Worm (Caenorhabditis elegans): ENCODE measurements around the gene Y47D7A.19.

Y47D7A.19 gene

DNA sequence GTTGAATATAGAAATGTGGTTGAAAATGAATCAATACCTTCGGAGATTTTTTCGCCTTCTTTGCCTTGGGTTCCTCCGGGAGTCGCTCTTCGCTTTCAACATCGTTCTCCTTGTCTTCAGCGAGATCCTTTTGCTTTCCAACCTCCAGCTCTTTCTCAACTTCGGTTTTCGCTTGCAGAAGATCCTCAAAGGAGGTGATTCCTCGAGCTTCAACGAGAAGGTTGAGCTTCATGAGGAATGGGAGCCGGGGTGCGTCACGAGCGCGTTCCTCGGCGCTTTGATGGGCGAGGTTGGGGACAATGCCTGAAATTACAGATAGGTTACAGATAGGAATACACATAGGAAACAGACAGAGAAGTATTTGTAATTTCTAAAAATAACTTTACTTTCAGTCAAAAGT, 25.3 kb upstream of the Y47D7A.19 start:
- TF ChIP-seq ztf-11 (tag; optimal IDR thresholded peaks at IDR 0.05) (no peak), sptf-1 (tag; optimal IDR thresholded peaks at IDR 0.05) (no peak), M03D4.4 (tag; optimal IDR thresholded peaks at IDR 0.05) (no peak), nhr-237 (tag; optimal IDR thresholded peaks at IDR 0.05) (no peak), mls-2 (tag; optimal IDR thresholded peaks at IDR 0.05) (no peak), tbx-8 (GFP tag; optimal IDR thresholded peaks at IDR 0.05) (no peak), blmp-1 (tag; optimal IDR thresholded peaks at IDR 0.05) (no peak), nhr-76 (tag; optimal IDR thresholded peaks at IDR 0.05) (no peak), ces-1 (GFP tag; optimal IDR thresholded peaks at IDR 0.05) (no peak), mep-1 (tag; optimal IDR thresholded peaks at IDR 0.05) (no peak), hlh-1 (tag; optimal IDR thresholded peaks at IDR 0.05) (no peak)

DNA sequence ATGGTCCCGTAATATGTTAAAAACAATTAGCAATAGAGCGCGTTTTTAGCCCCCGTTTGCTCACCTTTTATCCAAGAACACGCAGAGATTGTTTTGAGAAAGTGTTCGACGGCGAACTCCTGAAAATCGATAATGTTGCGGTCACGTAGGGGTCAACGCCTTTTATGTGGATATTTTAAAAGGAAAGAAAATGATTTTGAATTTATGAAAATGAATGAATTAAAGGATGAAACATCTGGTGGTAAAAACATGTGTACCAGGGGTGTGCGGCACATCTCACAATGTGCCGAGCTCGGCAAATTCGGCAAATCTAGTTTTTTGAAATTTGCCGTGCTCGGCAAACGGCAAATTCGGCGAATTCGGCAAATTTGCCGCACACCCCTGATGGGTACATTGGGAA, 24.0 kb upstream of the Y47D7A.19 start, which contains the start of gene F13A2.4:
F13A2.4 (minus strand) TSS at position 101 of the 400 bp plus-strand sequence.
- no peak for TF ChIP-seq lin-13 (tag; optimal IDR thresholded peaks at IDR 0.05)
- no peak for TF ChIP-seq pha-4 (tag; optimal IDR thresholded peaks at IDR 0.05)
- TF ChIP-seq elt-3 (tag; optimal IDR thresholded peaks at IDR 0.05): no peak
- TF ChIP-seq ceh-43 (GFP tag; optimal IDR thresholded peaks at IDR 0.05): no peak
- TF ChIP-seq snpc-4 (tag; optimal IDR thresholded peaks at IDR 0.05): no peak
- TF ChIP-seq mep-1 (tag; optimal IDR thresholded peaks at IDR 0.05): no peak
- no peak for TF ChIP-seq drap-1 (GFP tag; optimal IDR thresholded peaks at IDR 0.05)
- no peak for TF ChIP-seq unc-62 (GFP tag; optimal IDR thresholded peaks at IDR 0.05)
- no peak for TF ChIP-seq M03D4.4 (tag; optimal IDR thresholded peaks at IDR 0.05)
- no peak for TF ChIP-seq elt-1 (tag; optimal IDR thresholded peaks at IDR 0.05; ENCODE audit: borderline replicate concordance, insufficient read depth)
- no peak for TF ChIP-seq blmp-1 (tag; optimal IDR thresholded peaks at IDR 0.05)
- no peak for TF ChIP-seq flh-1 (GFP tag; optimal IDR thresholded peaks at IDR 0.05)
- TF ChIP-seq cnd-1 (tag; optimal IDR thresholded peaks at IDR 0.05): no peak
- TF ChIP-seq hlh-1 (tag; optimal IDR thresholded peaks at IDR 0.05): no peak
- no peak for TF ChIP-seq lin-32 (GFP tag; optimal IDR thresholded peaks at IDR 0.05)
- TF ChIP-seq nhr-28 (tag; optimal IDR thresholded peaks at IDR 0.05): no peak
- TF ChIP-seq ham-2 (GFP tag; optimal IDR thresholded peaks at IDR 0.05): no peak
- no peak for TF ChIP-seq ceh-83 (GFP tag; optimal IDR thresholded peaks at IDR 0.05)

- TF ChIP-seq sem-2 (GFP tag; optimal IDR thresholded peaks at IDR 0.05): no peak
- no peak for TF ChIP-seq drap-1 (GFP tag; optimal IDR thresholded peaks at IDR 0.05)
- no peak for TF ChIP-seq unc-39 (tag; optimal IDR thresholded peaks at IDR 0.05)
- TF ChIP-seq mep-1 (tag; optimal IDR thresholded peaks at IDR 0.05): no peak
- no peak for TF ChIP-seq lin-32 (GFP tag; optimal IDR thresholded peaks at IDR 0.05)
- no peak for TF ChIP-seq cnd-1 (tag; optimal IDR thresholded peaks at IDR 0.05)
- no peak for TF ChIP-seq nhr-237 (tag; optimal IDR thresholded peaks at IDR 0.05)
- no peak for TF ChIP-seq ztf-11 (tag; optimal IDR thresholded peaks at IDR 0.05)
- no peak for TF ChIP-seq M03D4.4 (tag; optimal IDR thresholded peaks at IDR 0.05)
- TF ChIP-seq hlh-1 (tag; optimal IDR thresholded peaks at IDR 0.05): no peak
- TF ChIP-seq snpc-4 (tag; optimal IDR thresholded peaks at IDR 0.05): no peak
- TF ChIP-seq mab-5 (tag; optimal IDR thresholded peaks at IDR 0.05): no peak
- TF ChIP-seq ces-1 (GFP tag; optimal IDR thresholded peaks at IDR 0.05): no peak
- TF ChIP-seq elt-1 (tag; optimal IDR thresholded peaks at IDR 0.05; ENCODE audit: borderline replicate concordance, insufficient read depth): no peak
- no peak for TF ChIP-seq unc-120 (tag; optimal IDR thresholded peaks at IDR 0.05; ENCODE audit: poor library complexity, severe bottlenecking)
Observed at ce11 chrV:4401865-4402264, 22.3 kb upstream of the Y47D7A.19 start, which contains the start of gene F13A2.5. Gene F13A2.5, minus strand, starts transcription at chrV:4401965.

DNA sequence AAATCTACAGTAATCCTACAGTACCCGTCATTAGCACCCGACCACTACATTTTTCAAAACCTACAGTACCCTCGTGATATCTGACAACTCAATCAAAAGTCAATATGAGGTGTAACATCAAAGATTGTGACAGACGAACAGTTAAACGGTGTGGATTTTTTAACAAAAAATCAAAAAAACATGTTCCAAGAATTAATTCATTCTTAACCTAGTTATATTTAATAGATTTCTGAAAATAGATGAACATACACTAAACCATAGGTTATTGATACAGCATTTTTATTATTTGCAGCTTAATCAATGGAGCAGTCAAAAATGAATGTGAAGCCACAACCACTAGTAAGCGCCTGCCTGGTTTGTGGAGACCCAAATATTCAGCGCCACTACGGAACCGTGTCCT, 16.6 kb upstream of the Y47D7A.19 start, which contains the start of gene nhr-118:
nhr-118 (plus strand) TSS at position 301 of the 400 bp plus-strand sequence.
- TF ChIP-seq nhr-237 (tag; optimal IDR thresholded peaks at IDR 0.05): no peak

ce11 chrV:4410643-4411042, 13.5 kb upstream of the Y47D7A.19 start, which contains the start of gene Y47D7A.3:
Gene Y47D7A.3, plus strand, starts transcription at chrV:4410943.
- TF ChIP-seq ham-2 (GFP tag; optimal IDR thresholded peaks at IDR 0.05) (no peak), blmp-1 (tag; optimal IDR thresholded peaks at IDR 0.05) (no peak), ceh-43 (GFP tag; optimal IDR thresholded peaks at IDR 0.05) (no peak), mep-1 (tag; optimal IDR thresholded peaks at IDR 0.05) (no peak), nhr-28 (tag; optimal IDR thresholded peaks at IDR 0.05) (no peak), drap-1 (GFP tag; optimal IDR thresholded peaks at IDR 0.05) (no peak), elt-3 (tag; optimal IDR thresholded peaks at IDR 0.05) (no peak), unc-62 (GFP tag; optimal IDR thresholded peaks at IDR 0.05) (no peak), nhr-76 (tag; optimal IDR thresholded peaks at IDR 0.05) (no peak), nhr-12 (tag; optimal IDR thresholded peaks at IDR 0.05) (no peak), sem-2 (GFP tag; optimal IDR thresholded peaks at IDR 0.05) (no peak), nhr-237 (tag; optimal IDR thresholded peaks at IDR 0.05) (no peak), M03D4.4 (tag; optimal IDR thresholded peaks at IDR 0.05) (no peak), hlh-1 (tag; optimal IDR thresholded peaks at IDR 0.05) (no peak), zip-8 (tag; optimal IDR thresholded peaks at IDR 0.05) (no peak)
